Worm (Caenorhabditis elegans): ENCODE measurements around the gene ZK262.9.

The ZK262.9 gene

DNA sequence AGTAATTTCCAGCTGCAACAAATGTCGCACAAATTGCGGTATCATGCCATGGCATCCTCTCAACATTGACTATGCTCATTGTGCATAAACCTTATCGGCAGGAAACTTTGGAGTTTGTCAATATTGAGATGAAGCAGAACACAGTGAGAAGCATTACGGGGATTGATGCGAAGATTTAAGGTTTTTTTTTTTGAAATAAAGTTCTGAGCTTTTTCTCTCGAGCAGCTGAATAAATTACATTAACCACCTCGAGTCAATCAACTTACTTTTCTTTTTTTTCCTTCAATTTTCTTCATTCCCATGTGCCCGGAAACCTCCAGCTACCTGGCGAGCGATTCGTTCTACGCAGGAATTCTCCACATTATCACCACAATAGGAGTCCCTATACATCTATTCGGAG, 36.5 kb downstream of the ZK262.9 start, which contains the start of gene srh-179:
Gene srh-179 (plus strand): TSS at position 301 of the 400 bp plus-strand sequence.
- TF ChIP-seq nfya-1 (tag; optimal IDR thresholded peaks at IDR 0.05; ENCODE audit: borderline replicate concordance, insufficient read depth): no peak

DNA sequence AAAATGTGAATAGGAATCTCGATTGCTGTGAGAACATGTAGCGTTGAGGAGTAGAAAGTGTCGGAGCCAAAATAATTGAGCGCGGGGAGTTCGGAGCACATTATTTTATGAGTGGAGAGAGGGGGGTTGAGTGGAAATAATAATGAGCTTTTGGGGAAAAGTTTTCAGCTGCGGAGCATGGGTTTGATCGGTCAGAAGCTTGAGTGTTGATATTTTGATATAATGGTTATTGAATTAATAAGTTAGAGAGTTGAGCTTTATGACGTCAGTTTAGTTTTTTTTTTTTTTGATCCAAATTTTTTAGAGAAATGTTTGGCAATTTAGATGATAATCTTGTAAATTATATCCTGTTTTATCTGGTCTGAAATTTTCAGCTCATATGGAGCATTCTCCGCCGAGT, 40.7 kb downstream of the ZK262.9 start, which contains the start of gene srh-178:
Gene srh-178 (minus strand): TSS at position 101 of the 400 bp plus-strand sequence.
- TF ChIP-seq pha-4 (tag; optimal IDR thresholded peaks at IDR 0.05): no peak
- TF ChIP-seq Y56A3A.18 (GFP tag; IDR thresholded peaks at IDR 0.05): no peak
- no peak for TF ChIP-seq C06A6.2 (GFP tag; conservative IDR thresholded peaks at IDR 0.05)
- TF ChIP-seq lin-40 (tag; optimal IDR thresholded peaks at IDR 0.05): no peak
- TF ChIP-seq T07F8.4 (tag; optimal IDR thresholded peaks at IDR 0.05): no peak

DNA sequence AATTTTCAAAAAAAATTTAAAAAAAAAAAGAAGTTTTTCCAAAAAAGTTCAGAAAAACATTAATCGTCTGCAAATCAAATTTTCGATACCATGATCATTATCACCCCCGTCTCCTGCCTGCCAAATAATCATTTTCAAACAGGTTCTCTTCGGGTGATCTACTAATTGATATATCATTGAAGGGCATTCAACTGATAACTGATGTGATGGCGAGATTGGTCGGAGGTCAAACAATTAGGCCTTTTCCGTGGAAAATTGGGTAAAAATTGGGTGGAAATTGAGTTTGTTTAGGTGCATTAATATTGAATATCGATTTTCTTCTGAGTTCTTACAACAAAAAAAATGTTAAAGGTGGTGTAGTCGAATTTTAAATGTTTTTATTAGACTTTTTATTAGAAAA, 47.6 kb downstream of the ZK262.9 start, which contains the start of gene Y51A2D.18:
Gene Y51A2D.18 (minus strand): TSS at position 101 of the 400 bp plus-strand sequence.
- no peak for TF ChIP-seq madf-3 (GFP tag; IDR thresholded peaks at IDR 0.05)
- TF ChIP-seq ceh-58 (GFP tag; IDR thresholded peaks at IDR 0.05): no peak
- no peak for TF ChIP-seq lag-1 (GFP tag; IDR thresholded peaks at IDR 0.05)
- TF ChIP-seq lir-1 (GFP tag; conservative IDR thresholded peaks at IDR 0.05): no peak
- TF ChIP-seq tbx-9 (tag; optimal IDR thresholded peaks at IDR 0.05; ENCODE audit: borderline replicate concordance): no peak
- no peak for TF ChIP-seq T07F8.4 (tag; optimal IDR thresholded peaks at IDR 0.05)

DNA sequence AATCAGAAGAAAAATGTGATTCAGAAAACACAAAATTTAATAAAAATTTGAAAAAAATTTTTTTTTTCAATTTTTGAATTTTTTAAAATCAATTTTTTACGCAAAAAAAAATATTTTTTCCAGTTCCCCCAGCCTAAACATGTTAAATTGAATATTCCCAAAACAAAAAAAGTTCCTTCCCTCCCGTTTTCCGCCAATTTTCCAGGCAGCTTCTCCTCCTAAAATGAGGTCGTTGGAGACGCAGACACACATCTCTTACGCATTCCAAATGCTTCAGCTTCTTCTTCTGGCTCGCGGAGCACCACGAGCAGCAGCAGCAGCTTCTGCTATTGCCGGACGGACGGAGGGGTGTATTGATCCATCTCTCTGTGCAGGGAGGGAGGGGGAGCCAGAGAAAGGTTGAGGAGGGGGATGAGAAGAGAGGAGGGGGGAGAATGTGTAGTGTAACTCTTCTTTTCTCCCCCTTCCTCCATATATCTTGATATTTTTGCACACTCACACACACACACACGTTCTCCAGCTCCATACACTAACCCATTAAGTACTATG, 50.8 kb downstream of the ZK262.9 start:
- TF ChIP-seq sea-2 (GFP tag; IDR thresholded peaks at IDR 0.05): no peak
- TF ChIP-seq somi-1 (GFP tag; optimal IDR thresholded peaks at IDR 0.05): no peak
- peak in 1 of 3 experiments; percentile 47 for TF ChIP-seq lin-35 (GFP tag; optimal IDR thresholded peaks at IDR 0.05)
- peak; percentile 84 for TF ChIP-seq egrh-3 (GFP tag; IDR thresholded peaks at IDR 0.05)
- TF ChIP-seq mcd-1 (GFP tag; IDR thresholded peaks at IDR 0.05): peak; percentile 44; the same call in 1 of the 2 replicates
- TF ChIP-seq cebp-1 (GFP tag; IDR thresholded peaks at IDR 0.05): no peak
- peak; percentile 31 for TF ChIP-seq cebp-1 (tag; optimal IDR thresholded peaks at IDR 0.05)
- peak; percentile 95 for TF ChIP-seq zfh-2 (GFP tag; conservative IDR thresholded peaks at IDR 0.05)
- peak; percentile 4 for TF ChIP-seq attf-5 (GFP tag; optimal IDR thresholded peaks at IDR 0.05)
- peak; percentile 90 for TF ChIP-seq K12H6.12 (tag; optimal IDR thresholded peaks at IDR 0.05)
- TF ChIP-seq nhr-27 (tag; optimal IDR thresholded peaks at IDR 0.05): no peak
- TF ChIP-seq egl-18 (GFP tag; IDR thresholded peaks at IDR 0.05): no peak
- no peak for TF ChIP-seq gei-17 (GFP tag; optimal IDR thresholded peaks at IDR 0.05)
- peak; percentile 35 for TF ChIP-seq ceh-27 (GFP tag; optimal IDR thresholded peaks at IDR 0.05)
- no peak for TF ChIP-seq let-607 (tag; optimal IDR thresholded peaks at IDR 0.05)

Measured in whole organism, young adult.